Fruit fly (Drosophila melanogaster): ENCODE results near the gene CG32262.

CG32262 gene

DNA sequence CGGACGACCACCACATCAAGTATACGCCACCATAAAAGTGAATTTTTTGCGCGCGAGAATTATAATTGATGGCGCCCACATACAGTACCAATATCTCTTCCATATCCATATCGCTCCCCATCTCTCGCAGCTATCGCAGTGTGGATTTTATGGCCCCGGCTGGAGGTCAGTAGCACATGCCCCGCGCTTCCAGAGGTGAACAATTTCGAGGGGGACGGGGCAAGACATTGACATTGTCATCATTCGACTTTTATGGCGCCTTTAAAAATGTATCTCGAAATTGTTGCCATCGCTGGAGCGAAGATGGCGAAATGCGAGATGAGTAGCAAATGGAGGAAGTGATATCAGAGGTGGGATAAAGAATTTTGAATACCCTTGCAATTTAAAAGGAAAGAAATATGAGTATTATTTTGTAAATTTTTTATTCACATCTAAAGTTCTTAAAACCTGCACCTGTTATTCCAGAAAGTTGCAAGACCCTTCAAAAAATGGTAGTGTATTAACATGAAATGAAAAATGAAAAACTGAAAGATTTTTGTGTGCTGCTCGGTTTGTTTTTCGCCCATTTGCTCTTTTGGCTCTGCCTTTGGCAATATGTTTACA, 49.5 kb downstream of the CG32262 start:
- TF ChIP-seq gfzf (GFP tag; optimal IDR thresholded peaks at IDR 0.05) (no peak), grn (GFP tag; optimal IDR thresholded peaks at IDR 0.05) (no peak), jigr1 (GFP tag; IDR thresholded peaks at IDR 0.05) (no peak), CG9727 (GFP tag; optimal IDR thresholded peaks at IDR 0.05) (peak; percentile 9), CG17829 (tag; optimal IDR thresholded peaks at IDR 0.05) (no peak), dimm (GFP tag; IDR thresholded peaks at IDR 0.05) (no peak), CG11085 (GFP tag; IDR thresholded peaks at IDR 0.05) (0 out of 2 replicates have a peak, but pooled peaks have one; percentile 34), CG2875 (GFP tag; optimal IDR thresholded peaks at IDR 0.05) (no peak), slou (GFP tag; optimal IDR thresholded peaks at IDR 0.05) (peak; percentile 19), Gug (GFP tag; IDR thresholded peaks at IDR 0.05) (peak; percentile 25; the same call in 1 of the 4 replicates), Ada2b (GFP tag; IDR thresholded peaks at IDR 0.05) (peak; percentile 25; the same call in 1 of the 2 replicates), bigmax (GFP tag; optimal IDR thresholded peaks at IDR 0.05) (no peak), tin (GFP tag; optimal IDR thresholded peaks at IDR 0.05) (peak; percentile 15), CG9215 (GFP tag; IDR thresholded peaks at IDR 0.05) (no peak), dmrt11E (tag; optimal IDR thresholded peaks at IDR 0.05) (no peak), E2f1 (GFP tag; IDR thresholded peaks at IDR 0.05) (no peak), CG3847 (GFP tag; IDR thresholded peaks at IDR 0.05) (0 out of 2 replicates have a peak, but pooled peaks have one; percentile 16), nau (GFP tag; optimal IDR thresholded peaks at IDR 0.05) (peak; percentile 80), Ptx1 (GFP tag; IDR thresholded peaks at IDR 0.05) (peak; percentile 64), CG34224 (GFP tag; IDR thresholded peaks at IDR 0.05; ENCODE audit: partially characterized antibody) (no peak), p53 (GFP tag; optimal IDR thresholded peaks at IDR 0.05) (no peak), CG30431 (GFP tag; optimal IDR thresholded peaks at IDR 0.05) (no peak), Sry-δ (GFP tag; optimal IDR thresholded peaks at IDR 0.05) (no peak), twi (tag; optimal IDR thresholded peaks at IDR 0.05) (no peak), tll (GFP tag; optimal IDR thresholded peaks at IDR 0.05) (no peak), Mad (GFP tag; optimal IDR thresholded peaks at IDR 0.05) (no peak), sqz (GFP tag; optimal IDR thresholded peaks at IDR 0.05) (no peak), CG14860 (GFP tag; IDR thresholded peaks at IDR 0.05; ENCODE audit: partially characterized antibody) (no peak), CG12219 (GFP tag; optimal IDR thresholded peaks at IDR 0.05) (no peak), CG32532 (GFP tag; IDR thresholded peaks at IDR 0.05) (peak; percentile 75), Ets97D (GFP tag; optimal IDR thresholded peaks at IDR 0.05) (no peak), Dbx (GFP tag; IDR thresholded peaks at IDR 0.05) (peak; percentile 70), Dp (GFP tag; optimal IDR thresholded peaks at IDR 0.05) (no peak), ken (GFP tag; IDR thresholded peaks at IDR 0.05) (no peak), Hsf (GFP tag; optimal IDR thresholded peaks at IDR 0.05) (peak; percentile 19), vfl (GFP tag; optimal IDR thresholded peaks at IDR 0.05) (no peak), CG34422 (GFP tag; IDR thresholded peaks at IDR 0.05) (peak; percentile 41; the same call in 1 of the 3 replicates), Nf-YB (GFP tag; optimal IDR thresholded peaks at IDR 0.05) (peak; percentile 15), ranshi (GFP tag; IDR thresholded peaks at IDR 0.05) (peak; percentile 63; the same call in 1 of the 2 replicates), exex (tag; optimal IDR thresholded peaks at IDR 0.05) (no peak), grau (tag; optimal IDR thresholded peaks at IDR 0.05) (peak; percentile 62), CG11093 (GFP tag; IDR thresholded peaks at IDR 0.05) (no peak), NC2β (GFP tag; optimal IDR thresholded peaks at IDR 0.05) (no peak), maf-S (GFP tag; optimal IDR thresholded peaks at IDR 0.05) (no peak), z (GFP tag; IDR thresholded peaks at IDR 0.05) (no peak), scrt (GFP tag; optimal IDR thresholded peaks at IDR 0.05) (peak; percentile 25), Mes4 (GFP tag; optimal IDR thresholded peaks at IDR 0.05) (no peak), vnd (GFP tag; IDR thresholded peaks at IDR 0.05; ENCODE audit: partially characterized antibody) (no peak), CG14710 (tag; optimal IDR thresholded peaks at IDR 0.05) (no peak), Eip74EF (GFP tag; optimal IDR thresholded peaks at IDR 0.05) (peak in 1 of 2 experiments; percentile 24)
